Worm (Caenorhabditis elegans): ENCODE data around the gene aakg-1.

ce11 chrIII:12540411-12540810 lies 34.8 kb downstream of the aakg-1 start:
- TF ChIP-seq ceh-82 (tag; optimal IDR thresholded peaks at IDR 0.05) (no peak), ZK546.5 (tag; optimal IDR thresholded peaks at IDR 0.05) (no peak), snpc-4 (tag; optimal IDR thresholded peaks at IDR 0.05) (no peak), nhr-12 (tag; optimal IDR thresholded peaks at IDR 0.05) (no peak), mdl-1 (tag; optimal IDR thresholded peaks at IDR 0.05) (no peak), jun-1 (tag; optimal IDR thresholded peaks at IDR 0.05) (no peak), pqm-1 (tag; optimal IDR thresholded peaks at IDR 0.05) (no peak), nhr-28 (tag; optimal IDR thresholded peaks at IDR 0.05) (no peak), nhr-237 (tag; optimal IDR thresholded peaks at IDR 0.05) (no peak)
